Fruit fly (Drosophila melanogaster) whole organism, pupa: ENCODE data around the gene CG32271.

ENCODE experiments used
- CG12605 ChIP-seq: fragments of 200-800 bp; sonication (Bioruptor generic); IDR thresholded peaks from 2 replicates; pipeline ENCODE4 v1.3.6; 2022; ENCODE audit warnings: missing biosample characterization, missing genetic modification characterization
- CG17806 ChIP-seq: fragments of 200-800 bp; sonication (Bioruptor generic); optimal IDR thresholded peaks from 2 replicates; lab custom pipeline; 2018; ENCODE audit warnings: missing biosample characterization, mild to moderate bottlenecking, missing genetic modification characterization, moderate library complexity
- CG4496 ChIP-seq: fragments of 200-800 bp; sonication (Bioruptor generic); IDR thresholded peaks from 3 replicates; pipeline ENCODE4 v1.3.6; 2022; ENCODE audit warnings: missing biosample characterization, missing genetic modification characterization
- CG8301 ChIP-seq: fragments of 200-800 bp; sonication (Bioruptor generic); optimal IDR thresholded peaks from 2 replicates; lab custom pipeline; 2018; ENCODE audit warnings: missing biosample characterization, mild to moderate bottlenecking, missing genetic modification characterization
- EcR ChIP-seq: fragments of 200-800 bp; sonication (Bioruptor generic); optimal IDR thresholded peaks from 3 replicates; lab custom pipeline; 2019; ENCODE audit warnings: missing biosample characterization, missing genetic modification characterization, mild to moderate bottlenecking, moderate library complexity, missing genetic modification reagents
- Pif1B ChIP-seq: fragments of 200-800 bp; sonication (Bioruptor generic); optimal IDR thresholded peaks from 3 replicates; lab custom pipeline; 2016; ENCODE audit warnings: missing biosample characterization, missing genetic modification characterization
- fd96Ca ChIP-seq: fragments of 200-800 bp; sonication (Bioruptor generic); IDR thresholded peaks from 3 replicates; pipeline ENCODE4 v1.3.6; 2022; ENCODE audit warnings: missing biosample characterization, missing genetic modification characterization
- rn ChIP-seq: fragments of 200-800 bp; sonication (Bioruptor generic); IDR thresholded peaks from 2 replicates; pipeline ENCODE4 v1.3.6; 2022; ENCODE audit warnings: missing biosample characterization, missing genetic modification characterization

dm6 chr3L:3248714-3249663, 46.0 kb upstream of the CG32271 start:
- TF ChIP-seq CG17806 (peak; percentile 95), CG4496 (GFP tag; lab: Robert Waterston, UW) (peak; percentile 67), CG8301 (tag; lab: Kevin White, UChicago) (peak; percentile 91), EcR (GFP tag; lab: Kevin White, UChicago) (peak; percentile 90), Pif1B (peak; percentile 94), rn (GFP tag; lab: Robert Waterston, UW) (peak; percentile 66; the same call in 1 of the 2 replicates), fd96Ca (GFP tag; lab: Robert Waterston, UW) (peak; percentile 82; the same call in 2 of the 3 replicates), CG12605 (GFP tag; lab: Robert Waterston, UW) (peak; percentile 72)
